Worm (Caenorhabditis elegans) whole organism, early embryonic: Measurements from ENCODE around the gene F29B9.11.

ENCODE experiments used
- ets-7 ChIP-seq: sonication (generic microtip); optimal IDR thresholded peaks from 2 replicates; lab custom pipeline; 2016; ENCODE audit warnings: missing genotype, missing genetic modification characterization, missing compliant biosample characterization
- tbx-37 ChIP-seq: fragments of 200-800 bp; sonication (Bioruptor generic); conservative IDR thresholded peaks from 2 replicates; pipeline ENCODE4 v1.3.6; 2022; ENCODE audit warnings: missing genetic modification reagents, missing genetic modification characterization, missing compliant biosample characterization

DNA sequence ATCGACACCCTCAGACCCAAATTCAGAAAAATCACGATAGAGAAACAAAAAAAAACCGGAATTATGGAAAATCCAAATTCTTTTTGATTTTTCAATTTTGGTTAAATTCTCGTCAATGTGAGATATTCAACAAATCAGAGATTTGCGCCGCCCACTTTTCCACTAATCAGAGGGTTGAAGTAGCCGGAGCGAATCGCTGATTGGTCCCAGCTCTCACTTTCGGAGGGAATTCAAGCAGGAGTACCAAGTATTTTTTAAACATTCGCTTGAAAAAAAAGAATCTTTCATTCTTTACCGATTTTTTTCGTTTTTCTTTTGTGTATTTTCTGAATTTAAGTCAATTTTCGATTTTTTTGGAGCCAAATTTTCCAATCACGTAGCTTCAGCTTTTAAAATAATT is 45.9 kb upstream of the F29B9.11 start:
- TF ChIP-seq tbx-37 (GFP tag; lab: Robert Waterston, UW) (no peak), ets-7 (no peak)
